Worm (Caenorhabditis elegans): ENCODE measurements around the gene scl-25.
"Not testable (repeated sequence)": the region's sequence is repeated elsewhere in the genome, so short reads cannot be mapped to it uniquely, and the experiment has no call there.

DNA sequence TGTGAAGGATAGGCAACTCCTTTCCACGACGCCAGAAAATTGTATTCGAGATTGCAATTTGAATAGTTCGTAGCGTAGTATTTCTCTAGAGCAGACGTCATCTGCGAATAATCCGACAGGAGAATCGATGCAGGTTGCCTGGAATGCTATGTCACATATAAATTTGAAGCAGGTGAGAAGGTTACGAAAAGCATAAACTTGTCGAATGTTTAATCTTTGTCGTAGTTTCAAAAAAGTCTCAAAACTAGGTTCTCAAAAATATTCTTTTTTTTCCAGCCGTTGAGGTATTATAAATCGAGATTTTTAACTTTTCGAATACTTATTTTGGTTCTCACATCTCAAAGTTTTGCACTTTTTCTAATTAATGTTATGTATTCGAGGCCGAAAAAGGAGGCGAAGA is 29.5 kb downstream of the scl-25 start, which contains the start of gene srh-116:
- TF ChIP-seq W03F9.2, him-1, dao-5 (tag; optimal IDR thresholded peaks at IDR 0.05): not testable (repeated sequence)
